Worm (Caenorhabditis elegans): ENCODE measurements around the gene Y97E10AR.1.

Y97E10AR.1 gene

DNA sequence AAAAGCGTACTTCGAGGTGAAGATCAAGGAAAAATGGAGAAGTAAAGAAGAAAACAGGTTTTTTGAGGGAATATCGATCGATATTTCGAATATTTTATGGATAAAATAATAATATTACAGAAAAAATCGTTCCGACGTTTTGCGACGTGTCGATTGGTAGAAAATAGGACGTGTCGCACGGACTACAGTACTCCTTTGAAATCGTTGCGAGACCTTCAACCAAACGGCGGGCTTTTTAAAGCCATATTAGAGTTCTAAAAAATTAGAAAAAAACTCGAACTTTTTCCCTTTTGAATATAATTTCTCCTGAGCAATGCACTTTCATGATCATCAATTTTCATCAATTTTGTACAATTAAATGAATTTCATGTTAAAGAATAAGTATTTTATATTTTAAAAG is 8.8 kb downstream of the Y97E10AR.1 start, which contains the start of gene Y97E10AR.4:
TSS of gene Y97E10AR.4 (minus strand) at position 131 of the 400 bp plus-strand sequence.
- TF ChIP-seq mes-2 (tag; optimal IDR thresholded peaks at IDR 0.05; ENCODE audit: poor library complexity, severe bottlenecking) = peak; percentile 7
- TF ChIP-seq nhr-237 (tag; optimal IDR thresholded peaks at IDR 0.05) = no peak
- peak; percentile 26 for TF ChIP-seq mep-1 (tag; optimal IDR thresholded peaks at IDR 0.05)

DNA sequence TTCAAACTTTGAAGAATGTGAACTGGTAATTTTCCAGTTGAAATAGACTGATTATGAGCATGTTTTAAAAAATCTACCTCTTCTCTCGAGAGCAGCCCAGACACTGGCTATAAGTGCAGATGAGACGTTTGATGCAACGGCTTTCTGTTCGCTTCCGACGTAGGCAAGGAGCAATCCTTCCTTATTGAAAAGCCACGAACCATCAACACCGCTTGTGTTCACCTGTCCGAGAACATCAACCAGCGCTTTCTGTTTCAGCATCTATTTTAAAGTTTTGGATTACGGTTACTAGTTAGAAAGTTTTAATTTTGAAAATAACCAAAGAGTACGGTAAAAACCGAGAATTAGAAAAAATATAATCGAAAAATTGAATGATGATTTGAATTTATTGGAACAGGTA is 9.6 kb downstream of the Y97E10AR.1 start, which contains the start of gene lmtr-2:
TSS of gene lmtr-2 (minus strand) at position 261 of the 400 bp plus-strand sequence.
- no peak for TF ChIP-seq nhr-76 (tag; optimal IDR thresholded peaks at IDR 0.05)
- TF ChIP-seq jun-1 (tag; optimal IDR thresholded peaks at IDR 0.05) = no peak
- TF ChIP-seq mes-2 (tag; optimal IDR thresholded peaks at IDR 0.05; ENCODE audit: poor library complexity, severe bottlenecking) = no peak
- TF ChIP-seq aha-1 (tag) = peak; percentile 88
- TF ChIP-seq ama-1 (optimal IDR thresholded peaks at IDR 0.05) = peak; percentile 74
- no peak for TF ChIP-seq daf-16 (GFP tag; optimal IDR thresholded peaks at IDR 0.05)
- peak; percentile 29 for TF ChIP-seq daf-16 (tag; optimal IDR thresholded peaks at IDR 0.05)

DNA sequence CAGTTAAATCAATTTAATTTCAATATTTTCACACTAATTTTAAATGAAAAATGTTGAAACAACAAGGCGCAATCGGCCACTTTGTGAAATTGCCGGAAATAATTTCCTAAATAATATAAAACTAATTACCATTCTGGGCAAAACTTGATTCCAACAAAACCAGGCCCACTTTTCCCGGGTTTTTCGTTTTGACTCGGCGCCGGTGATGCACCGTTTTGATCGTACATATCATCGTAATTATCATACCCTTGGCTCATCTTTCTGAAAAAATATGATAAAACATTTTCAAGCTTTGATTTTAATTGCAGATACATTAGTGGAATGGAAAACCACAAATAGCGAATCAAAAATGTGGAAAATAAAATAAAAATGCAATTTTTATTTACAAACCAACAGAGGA is 10.8 kb downstream of the Y97E10AR.1 start, which contains the start of gene rpb-9:
TSS of gene rpb-9 (minus strand) at position 314 of the 400 bp plus-strand sequence.
- TF ChIP-seq Y5F2A.4 (GFP tag; optimal IDR thresholded peaks at IDR 0.05) = no peak
- TF ChIP-seq snpc-4 (tag; optimal IDR thresholded peaks at IDR 0.05) = no peak
- TF ChIP-seq lim-7 (GFP tag; IDR thresholded peaks at IDR 0.05) = no peak
- no peak for TF ChIP-seq hif-1 (tag; optimal IDR thresholded peaks at IDR 0.05)
- TF ChIP-seq ZK546.5 (tag; optimal IDR thresholded peaks at IDR 0.05) = no peak
- no peak for TF ChIP-seq ztf-7 (tag; optimal IDR thresholded peaks at IDR 0.05)
- TF ChIP-seq F49E8.2 (tag; optimal IDR thresholded peaks at IDR 0.05; ENCODE audit: borderline replicate concordance) = peak; percentile 8
- TF ChIP-seq T26A8.4 (GFP tag; IDR thresholded peaks at IDR 0.05) = peak; percentile 43; the same call in 1 of the 2 replicates
- TF ChIP-seq nhr-11 (tag; optimal IDR thresholded peaks at IDR 0.05) = no peak
- peak; percentile 1 for TF ChIP-seq dve-1 (tag; optimal IDR thresholded peaks at IDR 0.05; ENCODE audit: insufficient read depth)
- no peak for TF ChIP-seq ceh-32 (tag; optimal IDR thresholded peaks at IDR 0.05; ENCODE audit: poor library complexity)
- TF ChIP-seq sdz-12 (GFP tag; optimal IDR thresholded peaks at IDR 0.05) = no peak
- TF ChIP-seq ama-1 (optimal IDR thresholded peaks at IDR 0.05) = peak; percentile 57
- peak; percentile 35 for TF ChIP-seq mes-2 (tag; optimal IDR thresholded peaks at IDR 0.05; ENCODE audit: poor library complexity, severe bottlenecking)
- peak; percentile 4 for TF ChIP-seq nhr-102 (tag; optimal IDR thresholded peaks at IDR 0.05)
- TF ChIP-seq fos-1 (tag; optimal IDR thresholded peaks at IDR 0.05) = no peak
- no peak for TF ChIP-seq nhr-48 (tag; optimal IDR thresholded peaks at IDR 0.05)
- TF ChIP-seq madf-9 (GFP tag; conservative IDR thresholded peaks at IDR 0.05) = no peak
- peak; percentile 39 for TF ChIP-seq lin-38 (GFP tag; IDR thresholded peaks at IDR 0.05)
- no peak for TF ChIP-seq hmg-1.1 (GFP tag; IDR thresholded peaks at IDR 0.05)
- TF ChIP-seq nhr-77 (tag; optimal IDR thresholded peaks at IDR 0.05) = no peak
- no peak for TF ChIP-seq daf-16 (GFP tag; optimal IDR thresholded peaks at IDR 0.05)
- TF ChIP-seq daf-16 (tag; optimal IDR thresholded peaks at IDR 0.05) = peak; percentile 3
- no peak for TF ChIP-seq Y105C5A.15 (GFP tag; IDR thresholded peaks at IDR 0.05)
- no peak for TF ChIP-seq ZK337.2 (GFP tag; IDR thresholded peaks at IDR 0.05)
- TF ChIP-seq unc-39 (tag; optimal IDR thresholded peaks at IDR 0.05) = no peak
- TF ChIP-seq ceh-82 (tag; optimal IDR thresholded peaks at IDR 0.05) = no peak
- peak; percentile 53; the same call in 1 of the 2 replicates for TF ChIP-seq lin-1 (GFP tag; IDR thresholded peaks at IDR 0.05)

DNA sequence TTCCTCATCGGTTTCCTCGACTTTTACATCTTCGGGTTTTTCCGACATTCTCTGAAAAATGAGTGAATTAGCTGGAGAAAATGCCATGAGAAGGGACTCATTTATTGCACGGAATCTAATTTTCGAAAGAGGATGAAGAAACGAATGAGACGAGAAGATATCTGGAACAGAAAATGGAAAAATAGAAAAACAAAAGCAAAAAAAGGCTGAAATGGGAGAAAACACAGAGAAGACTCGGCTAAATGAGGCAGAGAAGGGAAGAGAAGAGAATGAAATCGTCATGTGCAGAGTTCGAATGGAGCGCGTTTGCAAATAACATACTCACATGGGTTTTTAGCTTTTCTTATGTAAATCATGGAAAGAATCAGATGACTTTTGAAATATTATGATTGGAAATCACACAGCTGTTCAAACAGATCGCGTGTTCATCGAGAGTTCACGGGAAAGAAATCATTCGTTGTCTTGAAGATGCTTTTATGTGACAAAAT is 12.7 kb downstream of the Y97E10AR.1 start, which contains the start of gene Y97E10AR.6:
TSS of gene Y97E10AR.6 (minus strand) at position 51 of the 488 bp plus-strand sequence.
- TF ChIP-seq mdl-1 (tag; optimal IDR thresholded peaks at IDR 0.05) = peak in 1 of 2 experiments; percentile 64
- TF ChIP-seq lin-29 (GFP tag; IDR thresholded peaks at IDR 0.05) = no peak
- TF ChIP-seq pha-4 (GFP tag; IDR thresholded peaks at IDR 0.05) = no peak
- TF ChIP-seq pha-4 (tag; optimal IDR thresholded peaks at IDR 0.05) = peak; percentile 16
- TF ChIP-seq dve-1 (tag; optimal IDR thresholded peaks at IDR 0.05; ENCODE audit: insufficient read depth) = peak; percentile 25
- TF ChIP-seq nhr-28 (tag; optimal IDR thresholded peaks at IDR 0.05) = peak; percentile 43
- TF ChIP-seq hmg-1.1 (GFP tag; IDR thresholded peaks at IDR 0.05) = 0 out of 2 replicates have a peak, but pooled peaks have one; percentile 22
- no peak for TF ChIP-seq zip-2 (tag; optimal IDR thresholded peaks at IDR 0.05)
- no peak for TF ChIP-seq lin-15B (tag; optimal IDR thresholded peaks at IDR 0.05)
- no peak for TF ChIP-seq cey-2 (tag; optimal IDR thresholded peaks at IDR 0.05; ENCODE audit: borderline replicate concordance, insufficient read depth)
- no peak for TF ChIP-seq nhr-48 (tag; optimal IDR thresholded peaks at IDR 0.05)
- no peak for TF ChIP-seq tag-97 (GFP tag; IDR thresholded peaks at IDR 0.05)
- no peak for TF ChIP-seq unc-39 (tag; optimal IDR thresholded peaks at IDR 0.05)
- peak; percentile 85 for TF ChIP-seq aha-1 (tag)
- TF ChIP-seq nhr-111 (GFP tag; optimal IDR thresholded peaks at IDR 0.05) = no peak
- TF ChIP-seq hlh-30 (tag; optimal IDR thresholded peaks at IDR 0.05; ENCODE audit: insufficient read depth) = peak; percentile 98
- peak; percentile 23 for TF ChIP-seq ztf-7 (tag; optimal IDR thresholded peaks at IDR 0.05)
- peak; percentile 31 for TF ChIP-seq T20F7.1 (GFP tag; optimal IDR thresholded peaks at IDR 0.05)
- peak; percentile 70 for TF ChIP-seq lin-38 (GFP tag; IDR thresholded peaks at IDR 0.05)
